Fruit fly (Drosophila melanogaster) whole organism, adult: Measurements from ENCODE around the gene sens.
A peak's percentile ranks its signal among the peaks of the same experiment; 100 is the strongest.

Experiments
- CG14711 ChIP-seq: fragments of 200-800 bp; sonication (Bioruptor generic); optimal IDR thresholded peaks from 2 replicates; lab custom pipeline; 2018; ENCODE audit warnings: missing biosample characterization, mild to moderate bottlenecking, missing genetic modification characterization, moderate library complexity
- Hr96 ChIP-seq: fragments of 200-800 bp; sonication (Bioruptor generic); optimal IDR thresholded peaks from 2 replicates; lab custom pipeline; 2016; ENCODE audit warnings: missing biosample characterization, missing genetic modification characterization
- cnc ChIP-seq, 2 experiments: fragments of >200 bp; optimal IDR thresholded peaks; 2 replicates each; lab custom pipeline; 2017

- TF ChIP-seq cnc (optimal IDR thresholded peaks at IDR 0.05; lab: Kevin White, UChicago): no peak
- peak; percentile 62 for TF ChIP-seq CG14711 (tag; lab: Kevin White, UChicago)
- TF ChIP-seq Hr96 (GFP tag; lab: Kevin White, UChicago): no peak
These were observed 49.4 kb upstream of the sens start, which contains the start of the genes JMJD7 and CG10738 for dm6 chr3L:13450177-13450793.
